Worm (Caenorhabditis elegans): Measurements from ENCODE around the gene lipl-3.

ce11 chrV:568105-568504, 44.1 kb upstream of the lipl-3 start, which contains the start of gene sri-72:
- TF ChIP-seq snpc-4 (tag; optimal IDR thresholded peaks at IDR 0.05) (no peak), lin-32 (GFP tag; optimal IDR thresholded peaks at IDR 0.05) (no peak), pha-4 (tag; optimal IDR thresholded peaks at IDR 0.05) (no peak), unc-62 (GFP tag; optimal IDR thresholded peaks at IDR 0.05) (no peak), mep-1 (tag; optimal IDR thresholded peaks at IDR 0.05) (no peak), nhr-237 (tag; optimal IDR thresholded peaks at IDR 0.05) (no peak), ceh-43 (GFP tag; optimal IDR thresholded peaks at IDR 0.05) (no peak), ces-1 (GFP tag; optimal IDR thresholded peaks at IDR 0.05) (no peak), flh-1 (GFP tag; optimal IDR thresholded peaks at IDR 0.05) (no peak), lsy-2 (tag; optimal IDR thresholded peaks at IDR 0.05) (no peak), ztf-11 (tag; optimal IDR thresholded peaks at IDR 0.05) (no peak), nhr-12 (tag; optimal IDR thresholded peaks at IDR 0.05) (no peak), tbx-8 (GFP tag; optimal IDR thresholded peaks at IDR 0.05) (no peak)

All from whole organism, mixed stage, embryonic.